Worm (Caenorhabditis elegans): ENCODE results near the gene F42F12.3.

The F42F12.3 gene

ce11 chrX:12348329-12348728 lies 2.0 kb upstream of the F42F12.3 start, which contains the start of gene F42F12.14:
Gene F42F12.14, plus strand, starts transcription at chrX:12348629.
- TF ChIP-seq sma-9 (GFP tag; optimal IDR thresholded peaks at IDR 0.05) (no peak), sma-9 (tag; optimal IDR thresholded peaks at IDR 0.05) (no peak), unc-39 (tag; optimal IDR thresholded peaks at IDR 0.05) (no peak), Y55F3AM.14 (GFP tag; optimal IDR thresholded peaks at IDR 0.05) (no peak), nhr-12 (tag; optimal IDR thresholded peaks at IDR 0.05) (no peak), F13H6.1 (tag; optimal IDR thresholded peaks at IDR 0.05) (no peak), nhr-129 (tag; optimal IDR thresholded peaks at IDR 0.05) (no peak), skn-1 (tag; optimal IDR thresholded peaks at IDR 0.05) (no peak), dmd-4 (tag; optimal IDR thresholded peaks at IDR 0.05) (no peak)

- TF ChIP-seq nhr-77 (tag; optimal IDR thresholded peaks at IDR 0.05) (no peak), fos-1 (tag; optimal IDR thresholded peaks at IDR 0.05) (peak; percentile 11)
Observed at ce11 chrX:12352872-12353271, 2.5 kb downstream of the F42F12.3 start, which contains the start of gene F42F12.4. Gene F42F12.4, minus strand, starts transcription at chrX:12352947.

ce11 chrX:12356581-12356980 lies 6.2 kb downstream of the F42F12.3 start, which contains the start of gene nspc-12:
Gene nspc-12, minus strand, starts transcription at chrX:12356681.
- TF ChIP-seq lin-13 (GFP tag; optimal IDR thresholded peaks at IDR 0.05), result no peak
- TF ChIP-seq gmeb-1 (tag; optimal IDR thresholded peaks at IDR 0.05), result no peak
- TF ChIP-seq nhr-129 (tag; optimal IDR thresholded peaks at IDR 0.05), result no peak
- no peak for TF ChIP-seq unc-39 (tag; optimal IDR thresholded peaks at IDR 0.05)
- TF ChIP-seq sma-9 (GFP tag; optimal IDR thresholded peaks at IDR 0.05), result no peak
- TF ChIP-seq sma-9 (tag; optimal IDR thresholded peaks at IDR 0.05), result no peak

ce11 chrX:12357127-12357526 lies 6.7 kb downstream of the F42F12.3 start, which contains the start of gene nspc-13:
Gene nspc-13, plus strand, starts transcription at chrX:12357427.
- no peak for TF ChIP-seq peb-1 (tag; optimal IDR thresholded peaks at IDR 0.05)
- TF ChIP-seq elt-3 (tag; optimal IDR thresholded peaks at IDR 0.05), result no peak
- no peak for TF ChIP-seq alr-1 (tag; optimal IDR thresholded peaks at IDR 0.05)
- TF ChIP-seq nhr-21 (tag; optimal IDR thresholded peaks at IDR 0.05), result no peak
- TF ChIP-seq nhr-11 (tag; optimal IDR thresholded peaks at IDR 0.05), result no peak
- TF ChIP-seq zag-1 (tag; optimal IDR thresholded peaks at IDR 0.05), result no peak
- no peak for TF ChIP-seq sem-4 (tag; optimal IDR thresholded peaks at IDR 0.05)
- no peak for TF ChIP-seq nhr-237 (tag; optimal IDR thresholded peaks at IDR 0.05)
- TF ChIP-seq fos-1 (tag; optimal IDR thresholded peaks at IDR 0.05), result no peak

ce11 chrX:12358957-12359356 lies 8.6 kb downstream of the F42F12.3 start, which contains the start of gene nspc-14:
Gene nspc-14, minus strand, starts transcription at chrX:12359057.
- no peak for TF ChIP-seq nhr-12 (tag; optimal IDR thresholded peaks at IDR 0.05)
- no peak for TF ChIP-seq ztf-11 (tag; optimal IDR thresholded peaks at IDR 0.05)
- no peak for TF ChIP-seq lin-39 (tag; optimal IDR thresholded peaks at IDR 0.05)
- TF ChIP-seq mbf-1 (tag; optimal IDR thresholded peaks at IDR 0.05), result no peak
- TF ChIP-seq gmeb-1 (tag; optimal IDR thresholded peaks at IDR 0.05), result no peak

- no peak for TF ChIP-seq sma-9 (GFP tag; optimal IDR thresholded peaks at IDR 0.05)
- no peak for TF ChIP-seq sma-9 (tag; optimal IDR thresholded peaks at IDR 0.05)
- TF ChIP-seq ztf-1 (GFP tag; conservative IDR thresholded peaks at IDR 0.05), result no peak
- TF ChIP-seq nhr-129 (tag; optimal IDR thresholded peaks at IDR 0.05), result no peak
- TF ChIP-seq peb-1 (tag; optimal IDR thresholded peaks at IDR 0.05), result no peak
Observed at ce11 chrX:12360444-12360843, 10.1 kb downstream of the F42F12.3 start, which contains the start of the genes nspc-15 and F19H6.6. Gene nspc-15, plus strand, starts transcription at chrX:12360744. Gene F19H6.6, plus strand, starts transcription at chrX:12360827.

ce11 chrX:12362951-12363486 lies 12.6 kb downstream of the F42F12.3 start:
- TF ChIP-seq blmp-1 (tag; optimal IDR thresholded peaks at IDR 0.05; ENCODE audit: insufficient read depth) (peak; percentile 91), nhr-25 (tag; optimal IDR thresholded peaks at IDR 0.05) (peak; percentile 98), nhr-129 (tag; optimal IDR thresholded peaks at IDR 0.05) (peak; percentile 99), dmd-4 (tag; optimal IDR thresholded peaks at IDR 0.05) (peak; percentile 83), peb-1 (tag; optimal IDR thresholded peaks at IDR 0.05) (no peak), ZK546.5 (tag; optimal IDR thresholded peaks at IDR 0.05) (peak; percentile 63), elt-3 (tag; optimal IDR thresholded peaks at IDR 0.05) (no peak), alr-1 (tag; optimal IDR thresholded peaks at IDR 0.05) (no peak), F13H6.1 (tag; optimal IDR thresholded peaks at IDR 0.05) (peak; percentile 97), sma-9 (GFP tag; optimal IDR thresholded peaks at IDR 0.05) (peak; percentile 98), sma-9 (tag; optimal IDR thresholded peaks at IDR 0.05) (no peak), C34F6.9 (tag; optimal IDR thresholded peaks at IDR 0.05) (peak; percentile 99), skn-1 (tag; optimal IDR thresholded peaks at IDR 0.05) (peak; percentile 99), nhr-23 (tag; optimal IDR thresholded peaks at IDR 0.05) (no peak), mab-5 (tag; optimal IDR thresholded peaks at IDR 0.05) (peak; percentile 97), sem-4 (tag; optimal IDR thresholded peaks at IDR 0.05) (peak; percentile 98), lin-39 (tag; optimal IDR thresholded peaks at IDR 0.05) (peak; percentile 84), Y55F3AM.14 (GFP tag; optimal IDR thresholded peaks at IDR 0.05) (peak; percentile 78), nhr-237 (tag; optimal IDR thresholded peaks at IDR 0.05) (peak; percentile 96), ama-1 (optimal IDR thresholded peaks at IDR 0.05) (no peak), nhr-12 (tag; optimal IDR thresholded peaks at IDR 0.05) (peak; percentile 40), mbf-1 (tag; optimal IDR thresholded peaks at IDR 0.05) (peak; percentile 76), nhr-6 (tag; optimal IDR thresholded peaks at IDR 0.05) (peak; percentile 99), mdl-1 (tag; optimal IDR thresholded peaks at IDR 0.05) (peak; percentile 69 to 91), lsy-2 (tag; optimal IDR thresholded peaks at IDR 0.05) (peak; percentile 94 to 97), nhr-11 (tag; optimal IDR thresholded peaks at IDR 0.05) (peak; percentile 81), ceh-82 (tag; optimal IDR thresholded peaks at IDR 0.05) (peak; percentile 89), nhr-77 (tag; optimal IDR thresholded peaks at IDR 0.05) (peak; percentile 99), crh-2 (tag; optimal IDR thresholded peaks at IDR 0.05) (peak; percentile 99), ztf-11 (tag; optimal IDR thresholded peaks at IDR 0.05) (peak; percentile 73)

Measured in whole organism, L2 larva.